Worm (Caenorhabditis elegans): Measurements from ENCODE around the gene clh-5.
A peak's percentile ranks its signal among the peaks of the same experiment; 100 is the strongest.

Gene clh-5

DNA sequence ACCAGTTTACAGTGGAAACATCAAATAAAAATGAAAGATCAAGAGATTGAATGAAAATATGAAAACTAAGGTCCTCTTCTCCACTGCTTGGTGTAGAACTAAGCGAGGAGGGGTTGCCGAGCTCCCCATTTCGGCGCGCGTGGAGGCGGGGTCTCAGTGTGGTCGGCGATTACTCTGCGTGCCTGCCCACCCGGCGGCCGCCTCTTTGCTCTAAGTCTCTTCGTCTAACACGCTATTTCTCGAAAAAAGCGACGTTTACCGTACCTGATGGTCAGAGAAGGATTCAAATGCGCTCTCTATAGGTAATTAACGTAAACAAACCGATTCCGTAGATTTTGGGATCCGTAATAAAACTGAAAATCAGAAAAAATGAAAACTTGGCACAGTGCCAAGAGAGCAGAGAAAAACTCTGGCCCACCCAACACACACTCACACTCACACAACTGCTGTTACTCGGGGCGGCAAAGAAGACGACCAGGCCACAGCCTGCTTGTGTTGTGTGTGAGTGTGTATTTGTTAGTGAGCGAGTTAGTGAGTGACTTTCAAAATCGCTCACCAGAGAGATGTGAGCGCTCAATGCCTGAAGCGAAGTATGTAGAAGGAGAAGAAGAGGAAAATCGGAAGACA lies 36.7 kb downstream of the clh-5 start:
- no peak for TF ChIP-seq pha-4 (tag; optimal IDR thresholded peaks at IDR 0.05)
- TF ChIP-seq tbx-9 (tag; optimal IDR thresholded peaks at IDR 0.05; ENCODE audit: borderline replicate concordance) = no peak
- TF ChIP-seq atf-7 (tag; optimal IDR thresholded peaks at IDR 0.05) = no peak
- no peak for TF ChIP-seq die-1 (tag; optimal IDR thresholded peaks at IDR 0.05)
- TF ChIP-seq lin-40 (tag; optimal IDR thresholded peaks at IDR 0.05) = peak; percentile 56
- TF ChIP-seq lin-54 (GFP tag; optimal IDR thresholded peaks at IDR 0.05) = peak; percentile 19
- no peak for TF ChIP-seq egl-18 (GFP tag; IDR thresholded peaks at IDR 0.05)
- peak; percentile 76 for TF ChIP-seq attf-5 (GFP tag; optimal IDR thresholded peaks at IDR 0.05)
- TF ChIP-seq F23B12.7 (tag; optimal IDR thresholded peaks at IDR 0.05; ENCODE audit: insufficient read depth) = no peak
- TF ChIP-seq tlf-1 (GFP tag; optimal IDR thresholded peaks at IDR 0.05) = peak; percentile 6
- no peak for TF ChIP-seq ztf-6 (GFP tag; IDR thresholded peaks at IDR 0.05)
- peak; percentile 56; the same call in 1 of the 2 replicates for TF ChIP-seq egrh-3 (GFP tag; IDR thresholded peaks at IDR 0.05)
- peak; percentile 71; the same call in 1 of the 2 replicates for TF ChIP-seq lin-26 (GFP tag; IDR thresholded peaks at IDR 0.05)
- peak; percentile 81 for TF ChIP-seq hmg-1.2 (GFP tag; IDR thresholded peaks at IDR 0.05)
- no peak for TF ChIP-seq snpc-4 (GFP tag; optimal IDR thresholded peaks at IDR 0.05)
- TF ChIP-seq snpc-4 (tag; optimal IDR thresholded peaks at IDR 0.05) = peak; percentile 5 to 55 (median 36)
- TF ChIP-seq cebp-1 (GFP tag; IDR thresholded peaks at IDR 0.05) = 0 out of 2 replicates have a peak, but pooled peaks have one; percentile 28
- TF ChIP-seq cebp-1 (tag; optimal IDR thresholded peaks at IDR 0.05) = peak; percentile 78
- 0 out of 2 replicates have a peak, but pooled peaks have one; percentile 57 for TF ChIP-seq F37B4.10 (GFP tag; IDR thresholded peaks at IDR 0.05)
- peak; percentile 90 for TF ChIP-seq madf-10 (tag; optimal IDR thresholded peaks at IDR 0.05)
- peak; percentile 69 for TF ChIP-seq lir-1 (GFP tag; conservative IDR thresholded peaks at IDR 0.05)
- peak; percentile 74 for TF ChIP-seq nhr-80 (tag; optimal IDR thresholded peaks at IDR 0.05)
- TF ChIP-seq lsl-1 (GFP tag; optimal IDR thresholded peaks at IDR 0.05) = no peak
- peak; percentile 56 for TF ChIP-seq nhr-90 (tag; optimal IDR thresholded peaks at IDR 0.05)
- no peak for TF ChIP-seq ceh-58 (GFP tag; IDR thresholded peaks at IDR 0.05)
- no peak for TF ChIP-seq K11D2.4 (GFP tag; IDR thresholded peaks at IDR 0.05)
- no peak for TF ChIP-seq aptf-3 (GFP tag; IDR thresholded peaks at IDR 0.05)
- no peak for TF ChIP-seq T07F8.4 (tag; optimal IDR thresholded peaks at IDR 0.05)
- TF ChIP-seq ZK185.1 (tag; optimal IDR thresholded peaks at IDR 0.05; ENCODE audit: poor library complexity, severe bottlenecking) = no peak
- TF ChIP-seq K12H6.12 (tag; optimal IDR thresholded peaks at IDR 0.05) = peak; percentile 75
- peak; percentile 48; the same call in 1 of the 2 replicates for TF ChIP-seq B0336.3 (GFP tag; IDR thresholded peaks at IDR 0.05)
- peak; percentile 58 for TF ChIP-seq mcd-1 (GFP tag; IDR thresholded peaks at IDR 0.05)
- TF ChIP-seq ztf-18 (tag; optimal IDR thresholded peaks at IDR 0.05) = peak; percentile 33
- TF ChIP-seq zfh-2 (GFP tag; conservative IDR thresholded peaks at IDR 0.05) = peak; percentile 92
- peak; percentile 20 for TF ChIP-seq chd-7 (tag; optimal IDR thresholded peaks at IDR 0.05)
- 0 out of 2 replicates have a peak, but pooled peaks have one; percentile 18 for TF ChIP-seq F33H1.4 (GFP tag; IDR thresholded peaks at IDR 0.05)
- peak; percentile 31; the same call in 1 of the 2 replicates for TF ChIP-seq rcor-1 (GFP tag; IDR thresholded peaks at IDR 0.05)
- peak; percentile 64 for TF ChIP-seq ceh-27 (GFP tag; optimal IDR thresholded peaks at IDR 0.05)
- TF ChIP-seq dox-1 (GFP tag; IDR thresholded peaks at IDR 0.05) = peak; percentile 50
- TF ChIP-seq ceh-91 (GFP tag; IDR thresholded peaks at IDR 0.05) = no peak
- peak; percentile 47; the same call in 1 of the 2 replicates for TF ChIP-seq pbrm-1 (GFP tag; IDR thresholded peaks at IDR 0.05)
